Worm (Caenorhabditis elegans): ENCODE results near the gene sax-7.

Gene sax-7

ce11 chrIV:8028372-8028771 lies 34.1 kb upstream of the sax-7 start:
- no peak for TF ChIP-seq cog-1 (tag; optimal IDR thresholded peaks at IDR 0.05)
- no peak for TF ChIP-seq tab-1 (GFP tag; IDR thresholded peaks at IDR 0.05)
- no peak for TF ChIP-seq klf-2 (GFP tag; conservative IDR thresholded peaks at IDR 0.05)
- TF ChIP-seq ref-1 (GFP tag; conservative IDR thresholded peaks at IDR 0.05): no peak
- no peak for TF ChIP-seq med-1 (GFP tag; optimal IDR thresholded peaks at IDR 0.05; ENCODE audit: insufficient read depth)
- no peak for TF ChIP-seq flt-1 (GFP tag; IDR thresholded peaks at IDR 0.05)
- TF ChIP-seq T22C8.4 (GFP tag; IDR thresholded peaks at IDR 0.05): no peak
- no peak for TF ChIP-seq ztf-23 (GFP tag; IDR thresholded peaks at IDR 0.05)
- TF ChIP-seq ztf-29 (GFP tag; IDR thresholded peaks at IDR 0.05): no peak

ce11 chrIV:8029413-8029812 lies 33.0 kb upstream of the sax-7 start, which contains the start of gene nhr-31:
Gene nhr-31 (minus strand): TSS chrIV:8029513.
- TF ChIP-seq ztf-23 (GFP tag; IDR thresholded peaks at IDR 0.05) (no peak), med-1 (GFP tag; optimal IDR thresholded peaks at IDR 0.05; ENCODE audit: insufficient read depth) (no peak), tab-1 (GFP tag; IDR thresholded peaks at IDR 0.05) (no peak), klf-2 (GFP tag; conservative IDR thresholded peaks at IDR 0.05) (no peak), flt-1 (GFP tag; IDR thresholded peaks at IDR 0.05) (no peak), cog-1 (tag; optimal IDR thresholded peaks at IDR 0.05) (no peak), T22C8.4 (GFP tag; IDR thresholded peaks at IDR 0.05) (no peak), ztf-29 (GFP tag; IDR thresholded peaks at IDR 0.05) (no peak), ref-1 (GFP tag; conservative IDR thresholded peaks at IDR 0.05) (no peak)

DNA sequence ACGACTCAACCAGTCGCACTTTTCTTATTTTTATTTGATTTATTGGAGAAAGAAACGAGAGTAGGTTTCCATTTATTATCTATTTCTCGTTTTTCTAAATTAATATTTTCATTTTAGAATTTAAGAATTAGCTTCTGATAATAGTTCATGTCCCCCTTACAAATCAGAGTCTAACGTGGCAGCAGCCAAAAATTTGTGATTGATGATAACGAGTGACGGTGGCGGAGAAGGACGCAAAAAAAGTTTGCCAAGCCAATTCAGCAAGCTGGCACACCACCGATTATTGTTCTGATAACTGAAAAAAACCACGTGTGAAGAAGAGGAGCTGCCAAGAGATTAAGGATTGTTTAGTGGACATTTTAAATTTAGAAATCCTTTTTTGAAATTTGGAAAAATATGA lies 32.4 kb upstream of the sax-7 start:
- TF ChIP-seq ztf-29 (GFP tag; IDR thresholded peaks at IDR 0.05) (no peak), T22C8.4 (GFP tag; IDR thresholded peaks at IDR 0.05) (no peak), med-1 (GFP tag; optimal IDR thresholded peaks at IDR 0.05; ENCODE audit: insufficient read depth) (no peak), tab-1 (GFP tag; IDR thresholded peaks at IDR 0.05) (no peak), ztf-23 (GFP tag; IDR thresholded peaks at IDR 0.05) (no peak), ref-1 (GFP tag; conservative IDR thresholded peaks at IDR 0.05) (no peak), flt-1 (GFP tag; IDR thresholded peaks at IDR 0.05) (no peak), klf-2 (GFP tag; conservative IDR thresholded peaks at IDR 0.05) (no peak), cog-1 (tag; optimal IDR thresholded peaks at IDR 0.05) (no peak)

- TF ChIP-seq cog-1 (tag; optimal IDR thresholded peaks at IDR 0.05) (no peak), ztf-29 (GFP tag; IDR thresholded peaks at IDR 0.05) (no peak), ztf-23 (GFP tag; IDR thresholded peaks at IDR 0.05) (no peak), T22C8.4 (GFP tag; IDR thresholded peaks at IDR 0.05) (no peak), flt-1 (GFP tag; IDR thresholded peaks at IDR 0.05) (no peak), klf-2 (GFP tag; conservative IDR thresholded peaks at IDR 0.05) (no peak), tab-1 (GFP tag; IDR thresholded peaks at IDR 0.05) (no peak), ref-1 (GFP tag; conservative IDR thresholded peaks at IDR 0.05) (no peak), med-1 (GFP tag; optimal IDR thresholded peaks at IDR 0.05; ENCODE audit: insufficient read depth) (no peak)
Measured at ce11 chrIV:8032135-8032915, 30.1 kb upstream of the sax-7 start.

DNA sequence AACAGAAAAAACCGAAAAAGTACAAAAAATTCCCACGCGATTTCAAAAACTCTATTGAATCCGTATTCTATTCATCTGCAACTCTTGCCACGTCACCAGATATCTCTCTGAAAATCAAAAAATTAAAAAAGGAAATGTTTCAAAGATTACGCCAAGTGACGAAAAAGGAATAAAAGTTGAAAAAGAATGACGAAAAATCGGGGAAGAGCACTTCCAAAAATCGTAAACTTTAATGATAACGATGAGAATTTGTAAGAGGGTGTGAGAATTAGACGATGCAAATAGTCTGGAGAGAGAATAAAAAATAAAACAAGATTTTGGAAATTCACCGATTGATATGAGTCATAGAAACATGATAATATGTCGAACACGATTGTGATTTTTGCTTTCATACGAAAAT lies 28.3 kb upstream of the sax-7 start:
- TF ChIP-seq cog-1 (tag; optimal IDR thresholded peaks at IDR 0.05) (no peak), ztf-29 (GFP tag; IDR thresholded peaks at IDR 0.05) (no peak), klf-2 (GFP tag; conservative IDR thresholded peaks at IDR 0.05) (no peak), ref-1 (GFP tag; conservative IDR thresholded peaks at IDR 0.05) (no peak), tab-1 (GFP tag; IDR thresholded peaks at IDR 0.05) (no peak), med-1 (GFP tag; optimal IDR thresholded peaks at IDR 0.05; ENCODE audit: insufficient read depth) (no peak), ztf-23 (GFP tag; IDR thresholded peaks at IDR 0.05) (no peak), T22C8.4 (GFP tag; IDR thresholded peaks at IDR 0.05) (no peak), flt-1 (GFP tag; IDR thresholded peaks at IDR 0.05) (no peak)

DNA sequence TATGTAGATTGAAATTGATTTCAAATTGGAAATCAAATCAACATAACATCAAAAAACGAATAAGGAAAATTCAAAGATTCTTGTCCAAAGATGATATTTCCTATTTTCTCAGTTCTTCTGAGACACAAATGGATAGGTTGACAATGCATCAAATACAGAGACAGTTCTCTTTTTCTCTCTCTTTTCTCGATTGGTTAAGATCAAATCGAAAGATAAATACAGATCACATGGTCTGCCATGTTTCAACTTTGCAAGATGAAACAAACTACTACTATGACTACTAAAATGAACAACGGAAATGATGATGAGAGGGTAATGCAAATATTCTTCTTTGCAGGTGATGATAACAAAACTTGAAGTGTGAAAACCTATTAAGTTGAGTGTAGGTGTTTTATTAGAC lies 26.0 kb upstream of the sax-7 start:
- TF ChIP-seq klf-2 (GFP tag; conservative IDR thresholded peaks at IDR 0.05): no peak
- no peak for TF ChIP-seq tab-1 (GFP tag; IDR thresholded peaks at IDR 0.05)
- no peak for TF ChIP-seq ztf-29 (GFP tag; IDR thresholded peaks at IDR 0.05)
- TF ChIP-seq cog-1 (tag; optimal IDR thresholded peaks at IDR 0.05): no peak
- no peak for TF ChIP-seq med-1 (GFP tag; optimal IDR thresholded peaks at IDR 0.05; ENCODE audit: insufficient read depth)
- TF ChIP-seq T22C8.4 (GFP tag; IDR thresholded peaks at IDR 0.05): no peak
- no peak for TF ChIP-seq ref-1 (GFP tag; conservative IDR thresholded peaks at IDR 0.05)
- TF ChIP-seq ztf-23 (GFP tag; IDR thresholded peaks at IDR 0.05): no peak
- no peak for TF ChIP-seq flt-1 (GFP tag; IDR thresholded peaks at IDR 0.05)

DNA sequence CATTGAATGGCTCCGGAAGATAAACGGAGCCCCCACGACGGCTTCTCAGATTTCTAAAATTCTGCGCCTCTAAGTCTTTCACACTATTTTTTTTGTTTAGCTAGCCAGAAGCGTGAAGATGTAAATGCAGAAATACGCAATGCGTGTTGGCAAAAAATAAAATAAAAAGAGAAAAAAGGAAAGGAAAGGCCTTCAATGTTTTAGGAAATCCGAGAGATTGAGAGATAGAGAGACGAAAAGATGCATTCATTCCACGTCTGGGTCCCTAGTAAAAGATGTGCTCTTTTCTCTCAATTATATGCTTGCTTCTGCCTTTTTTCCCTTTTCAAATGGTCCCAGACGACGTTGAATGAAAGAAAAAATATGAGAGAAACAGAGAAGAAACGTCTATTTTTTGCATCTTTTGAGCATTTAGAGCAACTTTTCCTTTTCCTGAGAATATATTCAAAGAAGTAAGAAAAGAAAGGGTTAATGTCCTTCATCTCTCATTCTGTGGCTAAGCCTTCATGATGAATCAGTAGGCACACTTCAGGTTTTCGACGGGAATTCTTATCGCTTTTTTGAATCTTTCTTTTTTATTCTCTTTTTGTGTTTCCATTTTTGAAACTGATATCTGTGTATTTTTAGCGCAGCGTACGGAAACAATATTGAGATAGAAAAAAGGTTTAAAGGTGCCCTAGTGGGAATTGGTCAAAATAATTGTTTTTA lies 21.7 kb upstream of the sax-7 start:
- no peak for TF ChIP-seq med-1 (GFP tag; optimal IDR thresholded peaks at IDR 0.05; ENCODE audit: insufficient read depth)
- no peak for TF ChIP-seq klf-2 (GFP tag; conservative IDR thresholded peaks at IDR 0.05)
- no peak for TF ChIP-seq ztf-23 (GFP tag; IDR thresholded peaks at IDR 0.05)
- TF ChIP-seq flt-1 (GFP tag; IDR thresholded peaks at IDR 0.05): no peak
- TF ChIP-seq ref-1 (GFP tag; conservative IDR thresholded peaks at IDR 0.05): no peak
- TF ChIP-seq T22C8.4 (GFP tag; IDR thresholded peaks at IDR 0.05): no peak
- TF ChIP-seq cog-1 (tag; optimal IDR thresholded peaks at IDR 0.05): no peak
- TF ChIP-seq tab-1 (GFP tag; IDR thresholded peaks at IDR 0.05): no peak
- TF ChIP-seq ztf-29 (GFP tag; IDR thresholded peaks at IDR 0.05): no peak

ce11 chrIV:8042005-8042404 lies 20.5 kb upstream of the sax-7 start:
- TF ChIP-seq ztf-29 (GFP tag; IDR thresholded peaks at IDR 0.05): no peak
- no peak for TF ChIP-seq flt-1 (GFP tag; IDR thresholded peaks at IDR 0.05)
- TF ChIP-seq ref-1 (GFP tag; conservative IDR thresholded peaks at IDR 0.05): no peak
- TF ChIP-seq T22C8.4 (GFP tag; IDR thresholded peaks at IDR 0.05): no peak
- no peak for TF ChIP-seq klf-2 (GFP tag; conservative IDR thresholded peaks at IDR 0.05)
- no peak for TF ChIP-seq med-1 (GFP tag; optimal IDR thresholded peaks at IDR 0.05; ENCODE audit: insufficient read depth)
- no peak for TF ChIP-seq ztf-23 (GFP tag; IDR thresholded peaks at IDR 0.05)
- no peak for TF ChIP-seq tab-1 (GFP tag; IDR thresholded peaks at IDR 0.05)
- no peak for TF ChIP-seq cog-1 (tag; optimal IDR thresholded peaks at IDR 0.05)

DNA sequence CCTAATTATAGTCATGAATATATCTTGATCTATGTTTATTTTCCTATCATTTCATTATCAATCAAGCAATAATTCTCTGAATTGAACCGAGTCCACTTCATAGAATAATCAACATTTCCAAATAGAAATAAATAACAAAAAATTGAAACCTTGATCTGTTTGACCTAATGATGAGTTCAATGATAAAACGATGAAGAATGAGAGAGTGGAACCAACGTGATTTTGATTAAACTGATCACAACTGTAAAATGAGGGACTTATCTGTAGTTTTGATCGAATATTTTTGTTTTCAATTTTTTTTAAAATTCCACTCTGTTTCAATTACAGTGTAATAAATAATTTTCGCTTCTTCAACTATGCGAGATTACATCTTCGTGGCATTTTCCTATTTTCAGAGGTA lies 19.6 kb upstream of the sax-7 start:
- TF ChIP-seq ztf-23 (GFP tag; IDR thresholded peaks at IDR 0.05) (no peak), ztf-29 (GFP tag; IDR thresholded peaks at IDR 0.05) (no peak), ref-1 (GFP tag; conservative IDR thresholded peaks at IDR 0.05) (no peak), T22C8.4 (GFP tag; IDR thresholded peaks at IDR 0.05) (no peak), klf-2 (GFP tag; conservative IDR thresholded peaks at IDR 0.05) (no peak), cog-1 (tag; optimal IDR thresholded peaks at IDR 0.05) (no peak), med-1 (GFP tag; optimal IDR thresholded peaks at IDR 0.05; ENCODE audit: insufficient read depth) (no peak), tab-1 (GFP tag; IDR thresholded peaks at IDR 0.05) (no peak), flt-1 (GFP tag; IDR thresholded peaks at IDR 0.05) (no peak)
